Worm (Caenorhabditis elegans): ENCODE measurements around the gene ced-4.

DNA sequence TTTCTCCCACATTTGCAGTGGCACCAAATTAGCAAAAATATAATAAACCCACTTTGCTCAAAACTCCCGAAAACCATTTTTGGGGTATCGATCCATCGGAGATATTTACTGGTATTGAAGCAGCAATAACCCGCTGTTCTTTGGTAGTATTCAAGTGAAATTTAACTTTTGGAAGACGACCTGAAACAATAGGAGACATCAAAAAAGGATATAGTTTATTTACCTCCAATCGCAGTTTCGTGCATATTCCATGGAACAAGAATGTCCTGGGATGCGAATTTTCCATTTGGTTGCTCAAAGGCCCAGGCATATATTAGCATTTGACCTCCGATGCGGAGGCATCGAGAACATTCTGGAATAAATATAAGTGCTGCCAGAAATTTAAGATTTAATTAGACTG, 21.3 kb downstream of the ced-4 start:
- TF ChIP-seq ceh-9 (tag; optimal IDR thresholded peaks at IDR 0.05) (no peak), nfya-1 (tag; optimal IDR thresholded peaks at IDR 0.05) (no peak)

Measured in whole organism, late embryonic.